Worm (Caenorhabditis elegans) whole organism, L4 larva: ENCODE measurements around the gene C44C1.6.

Source experiments
- D1046.2 ChIP-seq: fragments of 200-800 bp; sonication (Bioruptor generic); IDR thresholded peaks from 2 replicates; pipeline ENCODE4 v1.3.6; 2022; ENCODE audit warnings: missing genetic modification characterization, missing compliant biosample characterization
- F10B5.3 ChIP-seq: sonication (generic microtip); optimal IDR thresholded peaks from 2 replicates; lab custom pipeline; 2016; ENCODE audit warnings: mild to moderate bottlenecking, missing genetic modification characterization, missing compliant biosample characterization
- Y5F2A.4 ChIP-seq: fragments of 200-800 bp; sonication (Bioruptor generic); optimal IDR thresholded peaks from 2 replicates; lab custom pipeline; 2018; ENCODE audit warnings: mild to moderate bottlenecking, missing genetic modification characterization, missing compliant biosample characterization
- ZK337.2 ChIP-seq: fragments of 200-800 bp; sonication (Bioruptor generic); IDR thresholded peaks from 2 replicates; pipeline ENCODE4 v1.3.6; 2022; ENCODE audit warnings: missing genetic modification reagents, missing genetic modification characterization, missing compliant biosample characterization
- arid-1 ChIP-seq: fragments of 200-800 bp; sonication (Bioruptor generic); conservative IDR thresholded peaks from 2 replicates; pipeline ENCODE4 v1.3.6; 2022; ENCODE audit warnings: missing genetic modification reagents, missing genetic modification characterization, missing compliant biosample characterization
- ceh-62 ChIP-seq: sonication (generic microtip); optimal IDR thresholded peaks from 2 replicates; lab custom pipeline; 2017; ENCODE audit warnings: missing biosample characterization, missing genetic modification characterization
- cey-2 ChIP-seq: sonication (generic microtip); optimal IDR thresholded peaks from 3 replicates; lab custom pipeline; 2017; ENCODE audit warnings: missing genetic modification characterization, mild to moderate bottlenecking, missing compliant biosample characterization, antibody characterized with exemption, borderline replicate concordance; ENCODE audit not compliant: insufficient read depth
- dmd-8 ChIP-seq: fragments of 200-800 bp; sonication (Bioruptor generic); IDR thresholded peaks from 2 replicates; pipeline ENCODE4 v1.3.6; 2022; ENCODE audit warnings: missing genetic modification characterization, missing compliant biosample characterization
- duxl-1 ChIP-seq: sonication (generic microtip); optimal IDR thresholded peaks from 2 replicates; lab custom pipeline; 2016; ENCODE audit warnings: mild to moderate bottlenecking, missing genetic modification characterization, moderate library complexity, missing compliant biosample characterization; ENCODE audit not compliant: poor library complexity
- dve-1 ChIP-seq: sonication (generic microtip); optimal IDR thresholded peaks from 2 replicates; lab custom pipeline; 2017; ENCODE audit warnings: antibody characterized with exemption, mild to moderate bottlenecking, missing genetic modification characterization, missing compliant biosample characterization; ENCODE audit not compliant: insufficient read depth
- egl-43 ChIP-seq: fragments of 200-800 bp; sonication (Bioruptor generic); IDR thresholded peaks from 2 replicates; pipeline ENCODE4 v1.3.6; 2022; ENCODE audit warnings: missing genetic modification reagents, missing genetic modification characterization, missing compliant biosample characterization
- fkh-10 ChIP-seq: fragments of 150-350 bp; optimal IDR thresholded peaks from 2 replicates; lab custom pipeline; 2014; ENCODE audit warnings: missing biosample characterization, missing genetic modification reagents, missing genetic modification characterization
- lin-1 ChIP-seq: fragments of 200-800 bp; sonication (Bioruptor generic); IDR thresholded peaks from 2 replicates; pipeline ENCODE4 v1.3.6; 2022; ENCODE audit warnings: missing genetic modification reagents, missing genetic modification characterization, missing compliant biosample characterization
- lir-3 ChIP-seq: sonication (generic microtip); optimal IDR thresholded peaks from 2 replicates; lab custom pipeline; 2016; ENCODE audit warnings: mild to moderate bottlenecking, missing genetic modification characterization, missing compliant biosample characterization
- lsy-2 ChIP-seq, 2 experiments: fragments of 150-350 bp in 1 of 2; sonication (generic microtip) in 1 of 2; optimal IDR thresholded peaks; 2 replicates each; lab custom pipeline; 2014 to 2017; ENCODE audit warnings: missing biosample characterization in 2 of 2, missing genetic modification characterization in 2 of 2
- madf-5 ChIP-seq, 2 experiments: fragments of 200-800 bp; sonication (Bioruptor generic); IDR thresholded peaks; 2 replicates each; pipeline ENCODE4 v1.3.6; 2022; ENCODE audit warnings: missing compliant biosample characterization in 2 of 2, missing genetic modification characterization in 2 of 2
- madf-9 ChIP-seq: fragments of 200-800 bp; sonication (Bioruptor generic); conservative IDR thresholded peaks from 2 replicates; pipeline ENCODE4 v1.3.6; 2022; ENCODE audit warnings: missing genetic modification reagents, missing genetic modification characterization, missing compliant biosample characterization
- nhr-102 ChIP-seq: sonication (generic microtip); optimal IDR thresholded peaks from 2 replicates; lab custom pipeline; 2016; ENCODE audit warnings: mild to moderate bottlenecking, missing genetic modification characterization, moderate library complexity, missing compliant biosample characterization
- nhr-237 ChIP-seq: sonication (generic microtip); optimal IDR thresholded peaks from 2 replicates; lab custom pipeline; 2017; ENCODE audit warnings: missing biosample characterization, missing genetic modification characterization
- nhr-48 ChIP-seq: sonication (generic microtip); optimal IDR thresholded peaks from 2 replicates; lab custom pipeline; 2016; ENCODE audit warnings: mild to moderate bottlenecking, missing genetic modification characterization, missing compliant biosample characterization
- nhr-77 ChIP-seq: fragments of 150-350 bp; optimal IDR thresholded peaks from 2 replicates; lab custom pipeline; 2014; ENCODE audit warnings: missing biosample characterization, missing genetic modification characterization
- php-3 ChIP-seq: fragments of 200-800 bp; sonication (Bioruptor generic); IDR thresholded peaks from 2 replicates; pipeline ENCODE4 v1.3.6; 2022; ENCODE audit warnings: missing genetic modification reagents, missing genetic modification characterization, missing compliant biosample characterization
- saeg-2 ChIP-seq: fragments of 200-800 bp; sonication (Bioruptor generic); IDR thresholded peaks from 2 replicates; pipeline ENCODE4 v1.3.6; 2022; ENCODE audit warnings: missing genetic modification reagents, missing genetic modification characterization, missing compliant biosample characterization
- set-16 ChIP-seq: fragments of 200-800 bp; sonication (Bioruptor generic); IDR thresholded peaks from 2 replicates; pipeline ENCODE4 v1.3.6; 2022; ENCODE audit warnings: missing genetic modification reagents, missing genetic modification characterization, missing compliant biosample characterization
- spr-1 ChIP-seq: sonication (generic microtip); optimal IDR thresholded peaks from 2 replicates; lab custom pipeline; 2016; ENCODE audit warnings: mild to moderate bottlenecking, missing genetic modification characterization, missing compliant biosample characterization
- spr-3 ChIP-seq: fragments of 200-800 bp; sonication (Bioruptor generic); optimal IDR thresholded peaks from 2 replicates; lab custom pipeline; 2018; ENCODE audit warnings: mild to moderate bottlenecking, missing genetic modification characterization, missing compliant biosample characterization
- tag-97 ChIP-seq: fragments of 200-800 bp; sonication (Bioruptor generic); IDR thresholded peaks from 2 replicates; pipeline ENCODE4 v1.3.6; 2022; ENCODE audit warnings: missing genetic modification characterization, missing compliant biosample characterization
- tra-1 ChIP-seq: fragments of 200-800 bp; sonication (Bioruptor generic); IDR thresholded peaks from 2 replicates; pipeline ENCODE4 v1.3.6; 2022; ENCODE audit warnings: missing genetic modification reagents, missing genetic modification characterization, missing compliant biosample characterization
- unc-62 ChIP-seq, 3 experiments: fragments of 150-350 bp in 1 of 3; sonication (generic microtip); optimal IDR thresholded peaks in 2 of 3; peaks in 1 of 3; 1 replicate in 1 of 3; 2 replicates in 2 of 3; lab custom pipeline; 2014 to 2017; ENCODE audit warnings: missing biosample characterization in 3 of 3, missing genetic modification characterization in 3 of 3, missing genetic modification reagents in 3 of 3, missing genotype in 1 of 3
- zfp-3 ChIP-seq: fragments of 200-800 bp; sonication (Bioruptor generic); conservative IDR thresholded peaks from 2 replicates; pipeline ENCODE4 v1.3.6; 2022; ENCODE audit warnings: missing genetic modification reagents, missing genetic modification characterization, missing compliant biosample characterization

The C44C1.6 gene

DNA sequence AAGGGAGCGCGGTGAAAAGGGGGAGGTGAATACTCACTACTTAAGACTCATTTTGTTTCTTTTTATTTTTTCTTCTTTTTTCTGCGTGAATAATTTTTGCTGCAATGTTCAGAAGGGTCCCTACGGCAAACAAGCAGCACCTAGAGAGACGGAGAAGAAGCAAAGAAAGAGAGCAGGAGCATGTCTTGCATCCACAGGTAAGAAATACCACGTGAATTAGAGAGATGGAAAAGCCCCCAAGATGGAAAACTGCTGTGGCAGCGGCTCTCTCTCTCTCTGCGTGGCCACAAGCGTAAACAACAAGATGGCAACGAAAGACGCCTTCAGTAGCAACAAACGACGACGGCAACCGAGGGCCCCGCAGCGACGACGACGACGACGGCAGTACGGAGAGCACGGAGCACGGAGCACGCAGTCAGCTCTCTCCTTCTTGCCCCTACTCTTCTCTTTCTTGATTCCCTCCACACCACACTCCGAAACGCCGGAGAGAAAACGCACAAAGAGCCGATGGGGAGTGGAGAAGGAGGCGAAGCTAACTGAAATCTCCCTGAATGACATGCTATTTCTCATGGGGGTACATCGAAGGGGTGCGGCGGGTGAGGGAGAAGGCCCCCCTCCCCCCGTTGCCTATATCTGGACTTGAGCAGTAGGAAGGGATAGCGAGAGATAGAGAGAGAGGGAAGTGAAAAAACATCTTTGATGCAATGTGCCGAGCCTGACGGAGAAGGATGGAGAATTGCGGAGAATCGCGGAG is 22.8 kb upstream of the C44C1.6 start (continued):
- TF ChIP-seq Y5F2A.4 (GFP tag; lab: Kevin White, UChicago): no peak
- TF ChIP-seq spr-1 (tag; lab: Kevin White, UChicago): peak; percentile 6

DNA sequence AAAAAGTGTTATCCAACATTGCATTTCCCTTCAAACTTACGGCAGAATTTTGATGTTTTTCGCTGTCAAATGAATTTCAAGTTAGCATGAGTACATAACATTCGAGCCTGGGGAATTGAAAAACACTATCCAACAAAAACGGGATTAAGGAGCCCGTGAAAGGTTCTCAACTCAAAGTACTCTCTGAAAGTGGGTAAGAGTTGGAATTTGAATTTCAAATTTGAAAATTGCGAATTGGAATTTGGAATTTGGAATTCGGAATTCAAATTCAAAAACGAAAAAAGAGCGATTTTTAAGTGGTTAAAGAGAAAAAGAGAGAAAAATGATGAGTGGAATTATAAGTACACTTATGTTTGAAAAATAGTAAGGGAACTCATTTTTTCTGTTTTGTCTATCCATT is 21.2 kb upstream of the C44C1.6 start, which contains the start of the genes C09E10.3 and dgk-1:
TSS of gene C09E10.3 (minus strand) at position 101 of the 400 bp plus-strand sequence.
TSS of gene dgk-1 (minus strand) at position 183 of the 400 bp plus-strand sequence.
- TF ChIP-seq spr-3 (GFP tag; lab: Kevin White, UChicago) (no peak), ceh-62 (no peak), Y5F2A.4 (GFP tag; lab: Kevin White, UChicago) (no peak), tra-1 (GFP tag; lab: Robert Waterston, UW) (no peak), duxl-1 (tag; lab: Kevin White, UChicago) (no peak), arid-1 (GFP tag; lab: Robert Waterston, UW) (no peak), saeg-2 (no peak), madf-5 (GFP tag; IDR thresholded peaks at IDR 0.05; lab: Robert Waterston, UW) (no peak), lsy-2 (tag; optimal IDR thresholded peaks at IDR 0.05; lab: Kevin White, UChicago) (no peak), fkh-10 (no peak), cey-2 (tag; lab: Kevin White, UChicago) (no peak)

DNA sequence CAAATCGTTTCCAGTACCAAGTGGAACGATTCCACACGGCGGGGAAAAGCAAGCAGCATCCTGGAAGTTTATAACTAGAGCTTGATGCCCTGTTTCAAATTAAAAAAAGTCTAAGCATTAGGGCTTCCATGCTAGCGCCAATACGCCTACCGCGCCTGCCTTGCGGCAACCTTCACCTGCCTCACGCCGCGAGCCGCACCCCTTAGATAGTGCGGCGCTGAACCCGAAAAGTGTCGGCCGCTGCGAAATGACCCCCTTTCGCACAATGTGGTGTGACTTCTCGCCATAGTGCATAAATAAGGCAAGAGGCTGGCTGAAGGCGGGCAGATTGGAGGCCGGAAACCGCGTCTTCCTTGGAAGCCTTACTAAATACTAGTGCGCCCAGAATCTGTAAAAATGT is 16.4 kb upstream of the C44C1.6 start:
- TF ChIP-seq set-16 (GFP tag; lab: Robert Waterston, UW): peak; percentile 89
- TF ChIP-seq nhr-77 (tag; lab: Kevin White, UChicago): no peak
- TF ChIP-seq nhr-48 (tag; lab: Kevin White, UChicago): no peak
- peak; percentile 12 for TF ChIP-seq nhr-102 (tag; lab: Kevin White, UChicago)
- TF ChIP-seq php-3 (GFP tag; lab: Robert Waterston, UW): no peak
- no peak for TF ChIP-seq egl-43 (GFP tag; lab: Robert Waterston, UW)
- TF ChIP-seq madf-9 (GFP tag; lab: Robert Waterston, UW): 0 out of 2 replicates have a peak, but pooled peaks have one; percentile 6
- TF ChIP-seq saeg-2: no peak
- TF ChIP-seq unc-62 (GFP tag; optimal IDR thresholded peaks at IDR 0.05 in 1 of 2; lab: Kevin White, UChicago): peak in 1 of 2 experiments; percentile 42
- TF ChIP-seq unc-62 (tag; optimal IDR thresholded peaks at IDR 0.05; lab: Kevin White, UChicago): no peak
- TF ChIP-seq ZK337.2: no peak
- TF ChIP-seq D1046.2 (GFP tag; lab: Robert Waterston, UW): 0 out of 2 replicates have a peak, but pooled peaks have one; percentile 38
- no peak for TF ChIP-seq F10B5.3 (tag; lab: Kevin White, UChicago)
- TF ChIP-seq tag-97 (GFP tag; lab: Robert Waterston, UW): no peak
- no peak for TF ChIP-seq lin-1 (GFP tag; lab: Robert Waterston, UW)
- TF ChIP-seq dve-1: no peak

DNA sequence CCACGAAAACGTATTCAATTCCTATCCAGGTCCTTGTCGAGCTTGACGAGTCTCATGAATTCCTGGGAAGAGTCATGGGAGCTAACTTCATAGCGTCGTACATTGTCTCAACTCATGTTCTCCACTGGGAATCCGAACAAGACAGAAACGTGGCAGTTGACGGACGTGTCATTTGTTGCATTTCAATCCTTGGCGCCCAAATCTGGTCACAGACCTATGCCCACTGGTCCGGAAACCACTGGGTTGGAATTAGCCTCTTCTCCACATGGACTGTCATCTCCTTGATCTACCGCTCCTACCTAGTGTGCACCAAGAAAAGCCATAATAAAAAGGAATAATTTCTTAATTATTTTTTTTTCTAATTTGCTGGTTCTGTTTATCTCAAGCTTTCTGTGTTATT is 12.5 kb upstream of the C44C1.6 start:
- no peak for TF ChIP-seq egl-43 (GFP tag; lab: Robert Waterston, UW)
- TF ChIP-seq lir-3 (tag; lab: Kevin White, UChicago): no peak
- TF ChIP-seq dve-1: no peak
- TF ChIP-seq madf-5 (GFP tag; IDR thresholded peaks at IDR 0.05; lab: Robert Waterston, UW): no peak
- no peak for TF ChIP-seq nhr-237
- TF ChIP-seq Y5F2A.4 (GFP tag; lab: Kevin White, UChicago): no peak
- no peak for TF ChIP-seq zfp-3
- TF ChIP-seq dmd-8 (GFP tag; lab: Robert Waterston, UW): 0 out of 2 replicates have a peak, but pooled peaks have one; percentile 55
